Worm (Caenorhabditis elegans): ENCODE measurements around the gene sbt-1.

Gene sbt-1

DNA sequence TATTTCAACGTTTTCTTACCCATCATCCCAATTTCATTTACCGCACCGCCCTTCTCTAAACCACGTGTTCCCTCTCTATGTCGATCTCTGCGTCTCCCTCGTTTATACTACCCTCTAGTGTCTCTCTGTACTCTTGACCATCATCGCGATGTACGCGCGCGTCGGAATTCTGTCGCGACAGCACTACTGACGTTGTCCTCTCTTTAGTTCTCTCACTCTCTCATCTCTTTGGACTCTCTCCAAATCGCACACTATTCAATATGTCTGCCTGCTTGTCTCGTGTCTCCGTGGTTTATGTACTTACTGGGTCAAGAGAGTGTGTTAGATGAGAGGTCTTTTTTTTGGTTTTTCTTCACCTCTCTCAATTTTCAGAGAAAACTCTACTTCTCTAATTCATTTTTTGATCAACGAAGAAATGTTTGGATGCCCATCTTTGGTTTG lies 50.4 kb downstream of the sbt-1 start:
- TF ChIP-seq ceh-44 (GFP tag; IDR thresholded peaks at IDR 0.05) (no peak), set-16 (GFP tag; IDR thresholded peaks at IDR 0.05) (peak; percentile 76), nhr-41 (GFP tag; IDR thresholded peaks at IDR 0.05) (peak; percentile 72; the same call in 1 of the 2 replicates), D1046.2 (GFP tag; IDR thresholded peaks at IDR 0.05) (peak; percentile 26; the same call in 1 of the 2 replicates), Y105C5A.15 (GFP tag; IDR thresholded peaks at IDR 0.05) (no peak), unc-130 (GFP tag; optimal IDR thresholded peaks at IDR 0.05) (peak; percentile 8), spr-1 (tag; optimal IDR thresholded peaks at IDR 0.05) (peak; percentile 89), cey-2 (tag; optimal IDR thresholded peaks at IDR 0.05; ENCODE audit: borderline replicate concordance, insufficient read depth) (no peak), ceh-82 (tag; optimal IDR thresholded peaks at IDR 0.05) (no peak), zfp-3 (GFP tag; conservative IDR thresholded peaks at IDR 0.05) (peak; percentile 87), egl-43 (GFP tag; IDR thresholded peaks at IDR 0.05) (peak; percentile 93), ceh-20 (GFP tag; IDR thresholded peaks at IDR 0.05) (peak; percentile 93; the same call in 1 of the 2 replicates), zip-11 (GFP tag; IDR thresholded peaks at IDR 0.05) (no peak), hmg-1.1 (GFP tag; IDR thresholded peaks at IDR 0.05) (peak; percentile 97), gei-8 (GFP tag; optimal IDR thresholded peaks at IDR 0.05) (peak; percentile 73), fkh-10 (GFP tag; optimal IDR thresholded peaks at IDR 0.05) (peak; percentile 95), nhr-25 (tag; optimal IDR thresholded peaks at IDR 0.05; ENCODE audit: borderline replicate concordance, insufficient read depth) (peak; percentile 92), madf-5 (GFP tag; IDR thresholded peaks at IDR 0.05) (no peak), lin-29 (GFP tag; IDR thresholded peaks at IDR 0.05) (peak; percentile 62), Y75B8A.6 (GFP tag; IDR thresholded peaks at IDR 0.05) (no peak), dve-1 (tag; optimal IDR thresholded peaks at IDR 0.05; ENCODE audit: insufficient read depth) (peak; percentile 99), mxl-3 (GFP tag; optimal IDR thresholded peaks at IDR 0.05) (peak; percentile 99), zfp-2 (tag; optimal IDR thresholded peaks at IDR 0.05) (peak; percentile 59), nhr-237 (tag; optimal IDR thresholded peaks at IDR 0.05) (no peak), T20F7.1 (GFP tag; optimal IDR thresholded peaks at IDR 0.05) (peak; percentile 71), nhr-102 (tag; optimal IDR thresholded peaks at IDR 0.05) (peak; percentile 84), daf-12 (tag; optimal IDR thresholded peaks at IDR 0.05) (no peak), hlh-30 (tag; optimal IDR thresholded peaks at IDR 0.05; ENCODE audit: insufficient read depth) (peak; percentile 99), mdl-1 (tag; optimal IDR thresholded peaks at IDR 0.05) (peak; percentile 89 to 99), mes-2 (tag; optimal IDR thresholded peaks at IDR 0.05; ENCODE audit: poor library complexity, severe bottlenecking) (peak; percentile 87), lin-13 (GFP tag; optimal IDR thresholded peaks at IDR 0.05) (peak; percentile 44), dmd-9 (GFP tag; IDR thresholded peaks at IDR 0.05) (peak; percentile 74), pha-4 (GFP tag; IDR thresholded peaks at IDR 0.05) (peak; percentile 82), pha-4 (tag; optimal IDR thresholded peaks at IDR 0.05) (peak; percentile 100), tag-97 (GFP tag; IDR thresholded peaks at IDR 0.05) (no peak), nhr-11 (tag; optimal IDR thresholded peaks at IDR 0.05) (peak; percentile 96), mxl-2 (GFP tag; conservative IDR thresholded peaks at IDR 0.05) (no peak), ama-1 (optimal IDR thresholded peaks at IDR 0.05) (peak; percentile 5), saeg-2 (GFP tag; IDR thresholded peaks at IDR 0.05) (peak; percentile 84), vab-7 (GFP tag; IDR thresholded peaks at IDR 0.05) (peak; percentile 64; the same call in 1 of the 2 replicates), ceh-32 (tag; optimal IDR thresholded peaks at IDR 0.05; ENCODE audit: poor library complexity) (peak; percentile 69), attf-4 (tag; optimal IDR thresholded peaks at IDR 0.05) (no peak), nhr-6 (tag; optimal IDR thresholded peaks at IDR 0.05) (peak; percentile 79), ceh-28 (tag; optimal IDR thresholded peaks at IDR 0.05) (peak; percentile 6), unc-62 (GFP tag; optimal IDR thresholded peaks at IDR 0.05 in 1 of 2) (peak in 1 of 2 experiments; percentile 100), unc-62 (tag; optimal IDR thresholded peaks at IDR 0.05) (no peak), aha-1 (tag) (peak; percentile 100), snpc-1.2 (GFP tag; IDR thresholded peaks at IDR 0.05) (0 out of 2 replicates have a peak, but pooled peaks have one; percentile 49), pqm-1 (tag; optimal IDR thresholded peaks at IDR 0.05) (peak; percentile 33), unc-39 (tag; optimal IDR thresholded peaks at IDR 0.05) (no peak), lir-3 (tag; optimal IDR thresholded peaks at IDR 0.05) (no peak)
